Worm (Caenorhabditis elegans) whole organism, L4/young adult: ENCODE results near the gene T19B10.2.

Experiments
- dao-5 ChIP-seq: sonication (generic microtip); optimal IDR thresholded peaks from 2 replicates; lab custom pipeline; 2016; ENCODE audit warnings: missing genotype, missing genetic modification characterization, moderate library complexity, missing compliant biosample characterization
- him-1 ChIP-seq: sonication (generic microtip); optimal IDR thresholded peaks from 2 replicates; lab custom pipeline; 2016; ENCODE audit warnings: missing genotype, missing genetic modification reagents, missing genetic modification characterization, missing compliant biosample characterization

ce11 chrV:11216137-11216536, 5.0 kb upstream of the T19B10.2 start:
- TF ChIP-seq him-1 (tag; lab: Kevin White, UChicago) (no peak), dao-5 (no peak)
